Fruit fly (Drosophila melanogaster) whole organism, adult: ENCODE results near the gene Syp.

ENCODE experiments used
- CG11617 ChIP-seq: fragments of 200-800 bp; sonication (Bioruptor generic); optimal IDR thresholded peaks from 2 replicates; lab custom pipeline; 2017; ENCODE audit warnings: mild to moderate bottlenecking, missing biosample characterization, missing genetic modification reagents, missing genetic modification characterization
- CG12768 ChIP-seq: fragments of 200-800 bp; sonication (Bioruptor generic); optimal IDR thresholded peaks from 2 replicates; lab custom pipeline; 2017; ENCODE audit warnings: missing biosample characterization, missing genetic modification characterization, mild to moderate bottlenecking, moderate library complexity, missing genetic modification reagents
- CG14711 ChIP-seq: fragments of 200-800 bp; sonication (Bioruptor generic); optimal IDR thresholded peaks from 2 replicates; lab custom pipeline; 2018; ENCODE audit warnings: missing biosample characterization, mild to moderate bottlenecking, missing genetic modification characterization, moderate library complexity
- CG33017 ChIP-seq: fragments of 200-800 bp; sonication (Bioruptor generic); optimal IDR thresholded peaks from 2 replicates; lab custom pipeline; 2018; ENCODE audit warnings: missing biosample characterization, mild to moderate bottlenecking, missing genetic modification characterization, moderate library complexity
- CG5204 ChIP-seq: fragments of 200-800 bp; sonication (Bioruptor generic); optimal IDR thresholded peaks from 2 replicates; lab custom pipeline; 2016; ENCODE audit warnings: missing biosample characterization, missing genetic modification characterization
- CG7045 ChIP-seq: fragments of 200-800 bp; sonication (Bioruptor generic); optimal IDR thresholded peaks from 2 replicates; lab custom pipeline; 2017; ENCODE audit warnings: missing biosample characterization, mild to moderate bottlenecking, missing genetic modification characterization
- CG7101 ChIP-seq: fragments of 200-800 bp; sonication (Bioruptor generic); optimal IDR thresholded peaks from 2 replicates; lab custom pipeline; 2018; ENCODE audit warnings: missing biosample characterization, mild to moderate bottlenecking, missing genetic modification characterization, moderate library complexity
- Clk ChIP-seq: fragments of 200-800 bp; sonication (Bioruptor generic); optimal IDR thresholded peaks from 2 replicates; lab custom pipeline; 2017; ENCODE audit warnings: missing biosample characterization, missing genetic modification characterization
- cic ChIP-seq: fragments of 200-800 bp; sonication (Bioruptor generic); optimal IDR thresholded peaks from 2 replicates; lab custom pipeline; 2017; ENCODE audit warnings: missing biosample characterization, mild to moderate bottlenecking, missing genetic modification characterization, moderate library complexity
- kay ChIP-seq: fragments of 200-800 bp; sonication (Bioruptor generic); peaks from one replicate; lab custom pipeline; 2016; ENCODE audit warnings: missing biosample characterization, missing genetic modification characterization, borderline replicate concordance
- tj ChIP-seq: fragments of 200-800 bp; sonication (Bioruptor generic); optimal IDR thresholded peaks from 3 replicates; lab custom pipeline; 2017; ENCODE audit warnings: missing biosample characterization, mild to moderate bottlenecking, missing genetic modification characterization, moderate library complexity
- toe ChIP-seq: fragments of 200-800 bp; sonication (Bioruptor generic); optimal IDR thresholded peaks from 2 replicates; lab custom pipeline; 2016; ENCODE audit warnings: missing biosample characterization, missing genetic modification characterization

- TF ChIP-seq CG12768 (no peak), CG7045 (no peak), CG11617 (no peak), CG5204 (GFP tag; lab: Kevin White, UChicago) (no peak), cic (GFP tag; lab: Kevin White, UChicago) (no peak), CG7101 (tag; lab: Kevin White, UChicago) (no peak), kay (GFP tag; lab: Kevin White, UChicago) (peak; percentile 2), Clk (GFP tag; lab: Kevin White, UChicago) (no peak), CG33017 (tag; lab: Kevin White, UChicago) (no peak), tj (no peak), toe (no peak), CG14711 (tag; lab: Kevin White, UChicago) (no peak)
These were observed 74.4 kb downstream of the Syp start, which contains the start of gene CG31223 for dm6 chr3R:20830963-20831362.
